Worm (Caenorhabditis elegans) whole organism, L3 larva: ENCODE results near the gene nas-28.

Experiments
- aly-2 ChIP-seq: fragments of 150-350 bp; optimal IDR thresholded peaks from 2 replicates; lab custom pipeline; 2014; ENCODE audit warnings: missing biosample characterization, missing genetic modification characterization
- mdl-1 ChIP-seq: fragments of 150-350 bp; optimal IDR thresholded peaks from 2 replicates; lab custom pipeline; 2014; ENCODE audit warnings: missing biosample characterization, missing genetic modification characterization
- nhr-237 ChIP-seq: fragments of 150-350 bp; optimal IDR thresholded peaks from 2 replicates; lab custom pipeline; 2014; ENCODE audit warnings: missing biosample characterization, missing genetic modification characterization
- pqm-1 ChIP-seq: fragments of 150-350 bp; optimal IDR thresholded peaks from 2 replicates; lab custom pipeline; 2017; ENCODE audit warnings: missing biosample characterization, missing genetic modification characterization, inconsistent platforms
- zag-1 ChIP-seq: fragments of 150-350 bp; optimal IDR thresholded peaks from 2 replicates; lab custom pipeline; 2014; ENCODE audit warnings: missing biosample characterization, missing genetic modification characterization

ce11 chrIII:6215943-6216342 lies 32.9 kb upstream of the nas-28 start:
- TF ChIP-seq pqm-1 (tag; lab: Kevin White, UChicago) (no peak), aly-2 (no peak), nhr-237 (no peak), zag-1 (tag; lab: Kevin White, UChicago) (no peak), mdl-1 (peak; percentile 14)
